Fruit fly (Drosophila melanogaster): ENCODE results near the gene CG14073.
A peak's percentile ranks its signal among the peaks of the same experiment; 100 is the strongest.

CG14073 gene

dm6 chr3L:18781653-18782629, 38.5 kb downstream of the CG14073 start (continued):
- TF ChIP-seq CG31441 (GFP tag; IDR thresholded peaks at IDR 0.05) (peak; percentile 51; the same call in 1 of the 2 replicates), dimm (GFP tag; IDR thresholded peaks at IDR 0.05) (peak; percentile 47), CG11247 (GFP tag; IDR thresholded peaks at IDR 0.05) (0 out of 2 replicates have a peak, but pooled peaks have one; percentile 35), ftz-f1 (GFP tag; optimal IDR thresholded peaks at IDR 0.05) (peak; percentile 99), Usf (GFP tag; optimal IDR thresholded peaks at IDR 0.05) (no peak), CG15514 (GFP tag; optimal IDR thresholded peaks at IDR 0.05) (no peak), unc-4 (GFP tag; IDR thresholded peaks at IDR 0.05; ENCODE audit: partially characterized antibody) (no peak), CG16779 (GFP tag; IDR thresholded peaks at IDR 0.05) (no peak), HLH3B (GFP tag; IDR thresholded peaks at IDR 0.05) (peak; percentile 61; the same call in 1 of the 2 replicates), Doc3 (GFP tag; IDR thresholded peaks at IDR 0.05; ENCODE audit: partially characterized antibody) (no peak), CG7556 (GFP tag; optimal IDR thresholded peaks at IDR 0.05) (peak; percentile 70), CG15696 (tag; optimal IDR thresholded peaks at IDR 0.05) (no peak), ash1 (GFP tag; optimal IDR thresholded peaks at IDR 0.05) (no peak), sd (tag; optimal IDR thresholded peaks at IDR 0.05) (no peak), YL-1 (GFP tag; optimal IDR thresholded peaks at IDR 0.05) (no peak), CG7963 (GFP tag; IDR thresholded peaks at IDR 0.05; ENCODE audit: partially characterized antibody) (no peak), bab2 (GFP tag; optimal IDR thresholded peaks at IDR 0.05) (peak; percentile 39), ham (GFP tag; IDR thresholded peaks at IDR 0.05) (no peak), CG11504 (tag; optimal IDR thresholded peaks at IDR 0.05) (peak; percentile 85), Dp (GFP tag; optimal IDR thresholded peaks at IDR 0.05) (no peak), CG2875 (GFP tag; optimal IDR thresholded peaks at IDR 0.05) (no peak), Tbp (GFP tag; optimal IDR thresholded peaks at IDR 0.05) (no peak), sna (GFP tag; IDR thresholded peaks at IDR 0.05; ENCODE audit: partially characterized antibody) (no peak), CG32772 (GFP tag; IDR thresholded peaks at IDR 0.05) (no peak), nau (GFP tag; optimal IDR thresholded peaks at IDR 0.05) (no peak), sim (GFP tag; IDR thresholded peaks at IDR 0.05) (no peak), Aef1 (GFP tag; IDR thresholded peaks at IDR 0.05) (peak; percentile 65), CG10267 (tag; optimal IDR thresholded peaks at IDR 0.05) (no peak), Poxn (GFP tag; IDR thresholded peaks at IDR 0.05) (no peak), CG2712 (tag; optimal IDR thresholded peaks at IDR 0.05) (peak; percentile 39), Dad (GFP tag; optimal IDR thresholded peaks at IDR 0.05) (peak; percentile 6), dan (GFP tag; IDR thresholded peaks at IDR 0.05) (no peak), CG10366 (GFP tag; IDR thresholded peaks at IDR 0.05) (peak; percentile 53), gce (GFP tag; IDR thresholded peaks at IDR 0.05) (no peak; the same call in 2 of the 3 replicates), D19B (GFP tag; optimal IDR thresholded peaks at IDR 0.05) (no peak), slbo (GFP tag; IDR thresholded peaks at IDR 0.05) (peak; percentile 15; the same call in 1 of the 2 replicates), CG6854 (GFP tag; optimal IDR thresholded peaks at IDR 0.05) (peak; percentile 31), cad (GFP tag; optimal IDR thresholded peaks at IDR 0.05) (no peak), disco-r (GFP tag; optimal IDR thresholded peaks at IDR 0.05) (no peak), tin (GFP tag; optimal IDR thresholded peaks at IDR 0.05) (peak; percentile 32), p53 (GFP tag; optimal IDR thresholded peaks at IDR 0.05) (no peak), ttk (GFP tag; IDR thresholded peaks at IDR 0.05) (0 out of 2 replicates have a peak, but pooled peaks have one; percentile 18), CG2889 (GFP tag; IDR thresholded peaks at IDR 0.05) (no peak), CG17385 (GFP tag; optimal IDR thresholded peaks at IDR 0.05) (peak; percentile 62), bowl (GFP tag; IDR thresholded peaks at IDR 0.05) (no peak), CG1233 (GFP tag; optimal IDR thresholded peaks at IDR 0.05) (peak; percentile 58), slou (GFP tag; optimal IDR thresholded peaks at IDR 0.05) (no peak), fd3F (GFP tag; optimal IDR thresholded peaks at IDR 0.05) (peak; percentile 70), CG1603 (tag; optimal IDR thresholded peaks at IDR 0.05) (peak; percentile 18)

All from whole organism, embryonic.